Fruit fly (Drosophila melanogaster): ENCODE measurements around the gene CG9213.

The CG9213 gene

DNA sequence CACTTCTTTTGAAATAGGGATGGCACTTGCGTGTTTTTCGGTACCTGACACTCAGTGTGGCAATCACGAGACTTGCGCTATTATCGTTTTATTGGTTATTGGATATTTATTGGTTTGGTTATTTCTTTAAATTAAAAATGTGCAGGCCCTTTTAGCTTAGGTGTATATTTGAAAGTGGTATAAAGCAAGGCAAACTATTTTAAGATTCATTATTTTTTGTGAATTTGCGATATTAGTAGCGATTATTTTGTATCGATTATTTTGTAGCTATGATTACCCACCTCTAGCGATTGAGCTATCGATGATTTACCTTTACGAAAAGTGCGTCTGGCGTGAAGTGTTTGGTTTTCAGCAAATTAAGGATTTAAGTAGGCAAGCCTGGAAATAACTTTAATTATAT is 8.5 kb upstream of the CG9213 start, which contains the start of the genes CG9215 and CG8097 (continued):
- TF ChIP-seq CG8290 (GFP tag; optimal IDR thresholded peaks at IDR 0.05) (peak; percentile 57), CG8290 (tag; optimal IDR thresholded peaks at IDR 0.05) (no peak), toy (GFP tag; IDR thresholded peaks at IDR 0.05) (no peak), CG13123 (GFP tag; optimal IDR thresholded peaks at IDR 0.05) (no peak), vnd (GFP tag; IDR thresholded peaks at IDR 0.05; ENCODE audit: partially characterized antibody) (peak; percentile 97), bbx (GFP tag; IDR thresholded peaks at IDR 0.05; ENCODE audit: partially characterized antibody) (peak; percentile 83), CG4854 (GFP tag; optimal IDR thresholded peaks at IDR 0.05) (no peak), Myb (GFP tag; optimal IDR thresholded peaks at IDR 0.05) (peak; percentile 47), CG2129 (GFP tag; IDR thresholded peaks at IDR 0.05; ENCODE audit: partially characterized antibody) (peak; percentile 95), CG4282 (GFP tag; optimal IDR thresholded peaks at IDR 0.05) (no peak), klu (GFP tag; IDR thresholded peaks at IDR 0.05) (no peak), chif (GFP tag; optimal IDR thresholded peaks at IDR 0.05) (peak in 1 of 2 experiments; percentile 5), grau (tag; optimal IDR thresholded peaks at IDR 0.05) (peak; percentile 48), CG34224 (GFP tag; IDR thresholded peaks at IDR 0.05; ENCODE audit: partially characterized antibody) (peak; percentile 95), zf30C (GFP tag; optimal IDR thresholded peaks at IDR 0.05) (no peak), da (GFP tag; optimal IDR thresholded peaks at IDR 0.05) (no peak), CG12391 (tag; optimal IDR thresholded peaks at IDR 0.05) (peak; percentile 48), Dp (GFP tag; optimal IDR thresholded peaks at IDR 0.05) (peak; percentile 54), CG33213 (GFP tag; optimal IDR thresholded peaks at IDR 0.05) (peak; percentile 3), CG17186 (GFP tag; optimal IDR thresholded peaks at IDR 0.05) (peak; percentile 75), CG6765 (GFP tag; optimal IDR thresholded peaks at IDR 0.05) (no peak), Sin3A (optimal IDR thresholded peaks at IDR 0.05) (peak; percentile 78), Pdp1 (GFP tag; optimal IDR thresholded peaks at IDR 0.05) (peak; percentile 12 to 42), Mes4 (GFP tag; optimal IDR thresholded peaks at IDR 0.05) (no peak), CG10267 (tag; optimal IDR thresholded peaks at IDR 0.05) (peak; percentile 94), trem (tag; optimal IDR thresholded peaks at IDR 0.05) (peak; percentile 76), HmgZ (tag; optimal IDR thresholded peaks at IDR 0.05) (peak; percentile 44), CG13424 (tag; optimal IDR thresholded peaks at IDR 0.05) (peak; percentile 50), Aef1 (GFP tag; IDR thresholded peaks at IDR 0.05) (no peak), Bgb (GFP tag; IDR thresholded peaks at IDR 0.05; ENCODE audit: partially characterized antibody) (peak; percentile 91), Optix (GFP tag; IDR thresholded peaks at IDR 0.05) (no peak), Dfd (GFP tag; optimal IDR thresholded peaks at IDR 0.05) (no peak), HLH4C (GFP tag; IDR thresholded peaks at IDR 0.05; ENCODE audit: partially characterized antibody) (peak; percentile 96), Med (GFP tag) (peak; percentile 84), CG18599 (GFP tag; optimal IDR thresholded peaks at IDR 0.05) (no peak), lilli (GFP tag; optimal IDR thresholded peaks at IDR 0.05) (peak; percentile 65), Ets97D (GFP tag; optimal IDR thresholded peaks at IDR 0.05) (peak; percentile 51), Lpt (GFP tag; optimal IDR thresholded peaks at IDR 0.05) (no peak), Dref (GFP tag; IDR thresholded peaks at IDR 0.05) (peak; percentile 73), CG16813 (GFP tag; IDR thresholded peaks at IDR 0.05; ENCODE audit: partially characterized antibody) (peak; percentile 96), Scr (GFP tag; IDR thresholded peaks at IDR 0.05; ENCODE audit: partially characterized antibody) (peak; percentile 98), CG7372 (GFP tag; IDR thresholded peaks at IDR 0.05) (no peak), CG32532 (GFP tag; IDR thresholded peaks at IDR 0.05) (no peak), HmgD (GFP tag; optimal IDR thresholded peaks at IDR 0.05) (peak; percentile 14), Camta (GFP tag; optimal IDR thresholded peaks at IDR 0.05) (peak; percentile 17), Stat92E (GFP tag; optimal IDR thresholded peaks at IDR 0.05) (peak in 1 of 3 experiments; percentile 36), dmrt11E (tag; optimal IDR thresholded peaks at IDR 0.05) (peak; percentile 22), slbo (GFP tag; IDR thresholded peaks at IDR 0.05) (peak; percentile 53; the same call in 1 of the 2 replicates), nerfin-1 (tag; optimal IDR thresholded peaks at IDR 0.05) (peak; percentile 2), Xbp1 (GFP tag; optimal IDR thresholded peaks at IDR 0.05) (peak; percentile 39), shn (GFP tag; optimal IDR thresholded peaks at IDR 0.05) (peak; percentile 47)
